Fruit fly (Drosophila melanogaster): ENCODE results near the gene CG12499.

The CG12499 gene

DNA sequence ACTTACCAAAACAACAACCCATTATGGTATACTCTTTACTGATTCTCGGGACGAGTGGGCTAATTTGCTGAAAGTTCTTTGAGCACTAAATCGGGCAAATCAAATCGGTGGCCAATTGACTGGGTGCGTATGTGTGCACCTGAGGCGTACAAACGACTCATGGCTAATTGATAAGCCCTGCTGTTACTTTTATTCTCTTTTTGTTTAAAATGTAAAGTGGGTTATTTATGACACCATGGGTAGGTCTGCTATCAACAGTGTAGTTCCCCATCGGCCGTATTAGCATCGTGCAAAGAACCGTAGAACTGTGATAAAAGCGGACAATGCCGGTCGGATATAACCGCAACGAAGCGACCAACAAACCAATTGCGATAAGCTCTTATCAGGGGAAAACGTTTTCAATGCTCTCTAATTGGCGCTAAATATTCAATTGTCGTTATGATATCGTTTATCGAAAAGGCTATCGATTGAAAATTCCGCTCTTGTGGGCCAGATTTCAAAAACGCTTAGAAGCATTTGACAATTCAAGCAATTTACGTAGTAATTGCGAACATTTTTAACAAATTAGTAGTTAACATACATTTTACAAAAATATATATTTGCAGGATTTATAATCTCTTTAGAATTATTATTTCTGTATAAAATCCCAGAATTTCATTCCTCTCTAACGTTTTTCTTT lies 947 bp upstream of the CG12499 start, which contains the start of gene CG34288 (continued):
- no peak for TF ChIP-seq pan (optimal IDR thresholded peaks at IDR 0.05)
- peak in 1 of 2 experiments; percentile 37 for TF ChIP-seq pan (GFP tag; optimal IDR thresholded peaks at IDR 0.05 in 1 of 2, IDR thresholded peaks at IDR 0.05 in 1 of 2)
- TF ChIP-seq Abd-B (GFP tag; optimal IDR thresholded peaks at IDR 0.05): no peak
- peak; percentile 13; the same call in 1 of the 2 replicates for TF ChIP-seq MBD-R2 (GFP tag; IDR thresholded peaks at IDR 0.05)
- TF ChIP-seq H2.0 (GFP tag; IDR thresholded peaks at IDR 0.05): peak; percentile 37; the same call in 1 of the 2 replicates
- TF ChIP-seq nmo (GFP tag; optimal IDR thresholded peaks at IDR 0.05): no peak
- TF ChIP-seq zfh1 (GFP tag; IDR thresholded peaks at IDR 0.05): peak; percentile 34; the same call in 2 of the 3 replicates
- TF ChIP-seq dmrt99B (tag; optimal IDR thresholded peaks at IDR 0.05): peak; percentile 38
- peak; percentile 11 for TF ChIP-seq CG7839 (tag; optimal IDR thresholded peaks at IDR 0.05)
- TF ChIP-seq CG11247 (GFP tag; IDR thresholded peaks at IDR 0.05): peak; percentile 50; the same call in 1 of the 2 replicates
- TF ChIP-seq wdn (GFP tag; IDR thresholded peaks at IDR 0.05): peak; percentile 51; the same call in 1 of the 2 replicates
- TF ChIP-seq mirr (GFP tag; optimal IDR thresholded peaks at IDR 0.05): peak; percentile 92
- TF ChIP-seq toy (GFP tag; IDR thresholded peaks at IDR 0.05): 0 out of 2 replicates have a peak, but pooled peaks have one; percentile 5
- peak; percentile 7 for TF ChIP-seq CG7786 (GFP tag; optimal IDR thresholded peaks at IDR 0.05)
- peak; percentile 73 for TF ChIP-seq CG2120 (GFP tag; optimal IDR thresholded peaks at IDR 0.05)
- TF ChIP-seq disco-r (GFP tag; optimal IDR thresholded peaks at IDR 0.05): no peak
- TF ChIP-seq CG4730 (GFP tag; IDR thresholded peaks at IDR 0.05): 0 out of 2 replicates have a peak, but pooled peaks have one; percentile 22
- 0 out of 2 replicates have a peak, but pooled peaks have one; percentile 14 for TF ChIP-seq CG43689 (GFP tag; IDR thresholded peaks at IDR 0.05)
- peak; percentile 76 for TF ChIP-seq gro (GFP tag; optimal IDR thresholded peaks at IDR 0.05)
- TF ChIP-seq prd (optimal IDR thresholded peaks at IDR 0.05): no peak
- TF ChIP-seq prd (GFP tag; IDR thresholded peaks at IDR 0.05): peak; percentile 47
- TF ChIP-seq NFAT (GFP tag; IDR thresholded peaks at IDR 0.05): peak; percentile 73
- TF ChIP-seq CG18262 (tag; optimal IDR thresholded peaks at IDR 0.05): peak; percentile 40
- TF ChIP-seq CG12155 (GFP tag; optimal IDR thresholded peaks at IDR 0.05): peak; percentile 2
- TF ChIP-seq ranshi (GFP tag; IDR thresholded peaks at IDR 0.05): peak; percentile 53; the same call in 1 of the 2 replicates
- TF ChIP-seq E2f1 (GFP tag; IDR thresholded peaks at IDR 0.05): peak; percentile 66
- peak; percentile 95 for TF ChIP-seq GATAe (GFP tag; conservative IDR thresholded peaks at IDR 0.05)
- TF ChIP-seq Side (GFP tag; optimal IDR thresholded peaks at IDR 0.05): peak; percentile 13
- TF ChIP-seq CG32532 (GFP tag; IDR thresholded peaks at IDR 0.05): peak; percentile 74
- TF ChIP-seq CG3163 (GFP tag; optimal IDR thresholded peaks at IDR 0.05): peak; percentile 26
- TF ChIP-seq mam (GFP tag; optimal IDR thresholded peaks at IDR 0.05): peak; percentile 34
- TF ChIP-seq CG12659 (GFP tag; optimal IDR thresholded peaks at IDR 0.05): no peak
- peak; percentile 46 for TF ChIP-seq jumu (GFP tag; optimal IDR thresholded peaks at IDR 0.05)
- TF ChIP-seq pho (GFP tag; optimal IDR thresholded peaks at IDR 0.05): peak; percentile 4
- TF ChIP-seq otp (GFP tag; IDR thresholded peaks at IDR 0.05): peak; percentile 77
- peak; percentile 99 for TF ChIP-seq CG10274 (GFP tag; optimal IDR thresholded peaks at IDR 0.05)
- peak; percentile 91 for TF ChIP-seq Med (GFP tag)
- TF ChIP-seq CG32772 (GFP tag; IDR thresholded peaks at IDR 0.05): 0 out of 2 replicates have a peak, but pooled peaks have one; percentile 6
- TF ChIP-seq Xrp1 (GFP tag; IDR thresholded peaks at IDR 0.05): peak; percentile 41; the same call in 1 of the 2 replicates
- TF ChIP-seq CG18011 (GFP tag; optimal IDR thresholded peaks at IDR 0.05): no peak
- peak; percentile 73 for TF ChIP-seq sd (tag; optimal IDR thresholded peaks at IDR 0.05)
- TF ChIP-seq caup (GFP tag; optimal IDR thresholded peaks at IDR 0.05; ENCODE audit: severe bottlenecking): peak; percentile 34
- peak; percentile 42; the same call in 1 of the 2 replicates for TF ChIP-seq CG17328 (GFP tag; IDR thresholded peaks at IDR 0.05)
- peak; percentile 73 for TF ChIP-seq ken (GFP tag; IDR thresholded peaks at IDR 0.05)
- TF ChIP-seq HmgZ (tag; optimal IDR thresholded peaks at IDR 0.05): peak; percentile 74
- peak; percentile 32 for TF ChIP-seq onecut (GFP tag; IDR thresholded peaks at IDR 0.05)
- TF ChIP-seq shn (GFP tag; optimal IDR thresholded peaks at IDR 0.05): peak; percentile 26
- peak in 1 of 2 experiments; percentile 21 for TF ChIP-seq dpn (GFP tag; optimal IDR thresholded peaks at IDR 0.05)
- peak; percentile 73 for TF ChIP-seq sob (GFP tag; IDR thresholded peaks at IDR 0.05)
- TF ChIP-seq Awh (GFP tag; IDR thresholded peaks at IDR 0.05): 0 out of 2 replicates have a peak, but pooled peaks have one; percentile 32
